Worm (Caenorhabditis elegans) whole organism, L2 larva: ENCODE measurements around the gene otpl-8.

Experiments
- F13H6.1 ChIP-seq: sonication (generic microtip); optimal IDR thresholded peaks from 2 replicates; lab custom pipeline; 2016; ENCODE audit warnings: missing genetic modification characterization, missing compliant biosample characterization
- R02D3.7 ChIP-seq: fragments of 150-350 bp; optimal IDR thresholded peaks from 2 replicates; lab custom pipeline; 2014; ENCODE audit warnings: missing biosample characterization, missing genetic modification characterization
- Y55F3AM.14 ChIP-seq: fragments of 200-800 bp; sonication (Bioruptor generic); optimal IDR thresholded peaks from 2 replicates; lab custom pipeline; 2018; ENCODE audit warnings: mild to moderate bottlenecking, missing genetic modification characterization, missing compliant biosample characterization
- ZK546.5 ChIP-seq: sonication (generic microtip); optimal IDR thresholded peaks from 2 replicates; lab custom pipeline; 2017; ENCODE audit warnings: missing biosample characterization, missing genetic modification characterization
- alr-1 ChIP-seq: fragments of 150-350 bp; optimal IDR thresholded peaks from 2 replicates; lab custom pipeline; 2014; ENCODE audit warnings: missing biosample characterization, missing genetic modification characterization
- aly-2 ChIP-seq: fragments of 150-350 bp; optimal IDR thresholded peaks from 2 replicates; lab custom pipeline; 2014; ENCODE audit warnings: missing biosample characterization, missing genetic modification characterization
- ceh-82 ChIP-seq: fragments of 150-350 bp; optimal IDR thresholded peaks from 2 replicates; lab custom pipeline; 2014; ENCODE audit warnings: missing biosample characterization, missing genetic modification characterization
- crh-2 ChIP-seq: sonication (generic microtip); optimal IDR thresholded peaks from 2 replicates; lab custom pipeline; 2017; ENCODE audit warnings: missing biosample characterization, missing genetic modification characterization
- dmd-4 ChIP-seq: sonication (generic microtip); optimal IDR thresholded peaks from 2 replicates; lab custom pipeline; 2017; ENCODE audit warnings: missing biosample characterization, missing genetic modification characterization
- egl-27 ChIP-seq: sonication (generic microtip); optimal IDR thresholded peaks from 3 replicates; lab custom pipeline; 2017; ENCODE audit warnings: missing biosample characterization, missing genetic modification reagents, missing genetic modification characterization
- elt-1 ChIP-seq: fragments of 150-350 bp; optimal IDR thresholded peaks from 2 replicates; lab custom pipeline; 2014; ENCODE audit warnings: missing biosample characterization, missing genetic modification characterization
- elt-3 ChIP-seq: sonication (generic microtip); optimal IDR thresholded peaks from 2 replicates; lab custom pipeline; 2017; ENCODE audit warnings: missing biosample characterization, missing genetic modification characterization
- fos-1 ChIP-seq: fragments of 150-350 bp; optimal IDR thresholded peaks from 2 replicates; lab custom pipeline; 2014; ENCODE audit warnings: missing biosample characterization, missing genetic modification characterization
- gmeb-1 ChIP-seq: fragments of 150-350 bp; optimal IDR thresholded peaks from 2 replicates; lab custom pipeline; 2014; ENCODE audit warnings: missing biosample characterization, missing genetic modification characterization
- lin-11 ChIP-seq: fragments of 150-350 bp; sonication (generic microtip); optimal IDR thresholded peaks from 2 replicates; lab custom pipeline; 2014; ENCODE audit warnings: missing biosample characterization, missing genetic modification characterization, inconsistent platforms, mixed read lengths
- lin-13 ChIP-seq: fragments of 150-350 bp; optimal IDR thresholded peaks from 2 replicates; lab custom pipeline; 2014; ENCODE audit warnings: missing biosample characterization, missing genetic modification reagents, missing genetic modification characterization
- lsy-2 ChIP-seq, 2 experiments: fragments of 150-350 bp in 1 of 2; sonication (generic microtip) in 1 of 2; optimal IDR thresholded peaks; 2 replicates each; lab custom pipeline; 2014 to 2017; ENCODE audit warnings: missing biosample characterization in 2 of 2, missing genetic modification characterization in 2 of 2
- mbf-1 ChIP-seq: sonication (generic microtip); optimal IDR thresholded peaks from 2 replicates; lab custom pipeline; 2017; ENCODE audit warnings: missing biosample characterization, missing genetic modification characterization
- mdl-1 ChIP-seq, 2 experiments: fragments of 150-350 bp in 1 of 2; sonication (generic microtip) in 1 of 2; optimal IDR thresholded peaks; 2 replicates each; lab custom pipeline; 2017; ENCODE audit warnings: missing biosample characterization in 2 of 2, missing genetic modification characterization in 2 of 2
- nhr-10 ChIP-seq: sonication (generic microtip); optimal IDR thresholded peaks from 2 replicates; lab custom pipeline; 2017; ENCODE audit warnings: missing biosample characterization, missing genetic modification characterization
- nhr-11 ChIP-seq: fragments of 150-350 bp; optimal IDR thresholded peaks from 2 replicates; lab custom pipeline; 2014; ENCODE audit warnings: missing biosample characterization, missing genetic modification characterization
- nhr-129 ChIP-seq: fragments of 150-350 bp; optimal IDR thresholded peaks from 2 replicates; lab custom pipeline; 2014; ENCODE audit warnings: missing biosample characterization, missing genetic modification characterization
- nhr-21 ChIP-seq: fragments of 150-350 bp; optimal IDR thresholded peaks from 2 replicates; lab custom pipeline; 2014; ENCODE audit warnings: missing biosample characterization, missing genetic modification characterization
- nhr-237 ChIP-seq: fragments of 150-350 bp; optimal IDR thresholded peaks from 2 replicates; lab custom pipeline; 2014; ENCODE audit warnings: missing biosample characterization, missing genetic modification characterization
- nhr-25 ChIP-seq: fragments of 150-350 bp; sonication (generic microtip); optimal IDR thresholded peaks from 3 replicates; lab custom pipeline; 2014; ENCODE audit warnings: missing biosample characterization, missing genetic modification characterization
- nhr-6 ChIP-seq: fragments of 150-350 bp; optimal IDR thresholded peaks from 2 replicates; lab custom pipeline; 2014; ENCODE audit warnings: missing biosample characterization, missing genetic modification characterization
- nhr-77 ChIP-seq: fragments of 150-350 bp; optimal IDR thresholded peaks from 2 replicates; lab custom pipeline; 2014; ENCODE audit warnings: missing biosample characterization, missing genetic modification characterization
- sem-4 ChIP-seq: fragments of 150-350 bp; optimal IDR thresholded peaks from 2 replicates; lab custom pipeline; 2014; ENCODE audit warnings: missing biosample characterization, missing genetic modification reagents, missing genetic modification characterization
- skn-1 ChIP-seq: sonication (generic microtip); optimal IDR thresholded peaks from 2 replicates; lab custom pipeline; 2017; ENCODE audit warnings: missing biosample characterization, missing genetic modification characterization
- sma-3 ChIP-seq: sonication (generic microtip); optimal IDR thresholded peaks from 2 replicates; lab custom pipeline; 2016; ENCODE audit warnings: missing genetic modification reagents, missing genetic modification characterization, missing compliant biosample characterization
- sma-9 ChIP-seq, 2 experiments: fragments of 150-350 bp in 1 of 2; sonication (generic microtip) in 1 of 2; optimal IDR thresholded peaks; 2 replicates each; lab custom pipeline; 2014 to 2016; ENCODE audit warnings: missing genetic modification characterization in 2 of 2, mild to moderate bottlenecking in 1 of 2, missing biosample characterization in 1 of 2, missing compliant biosample characterization in 1 of 2, missing genetic modification reagents in 1 of 2, moderate library complexity in 1 of 2
- snpc-4 ChIP-seq: fragments of 150-350 bp; optimal IDR thresholded peaks from 2 replicates; lab custom pipeline; 2014; ENCODE audit warnings: missing biosample characterization, missing genetic modification characterization
- unc-55 ChIP-seq: fragments of 150-350 bp; sonication (generic microtip); optimal IDR thresholded peaks from 3 replicates; lab custom pipeline; 2014; ENCODE audit warnings: missing biosample characterization, missing genetic modification reagents, missing genetic modification characterization
- zag-1 ChIP-seq: fragments of 150-350 bp; optimal IDR thresholded peaks from 2 replicates; lab custom pipeline; 2014; ENCODE audit warnings: missing biosample characterization, missing genetic modification characterization
- ztf-1 ChIP-seq: fragments of 200-800 bp; sonication (Bioruptor generic); conservative IDR thresholded peaks from 2 replicates; pipeline ENCODE4 v1.3.6; 2022; ENCODE audit warnings: missing genetic modification characterization, missing compliant biosample characterization
- ztf-11 ChIP-seq: sonication (generic microtip); optimal IDR thresholded peaks from 2 replicates; lab custom pipeline; 2017; ENCODE audit warnings: missing biosample characterization, missing genetic modification characterization

otpl-8 gene

ce11 chrX:12256594-12257048, 14.1 kb downstream of the otpl-8 start, which contains the start of gene E01G6.2:
Gene E01G6.2 (plus strand): TSS chrX:12256644.
- TF ChIP-seq sem-4 (no peak), mbf-1 (tag; lab: Kevin White, UChicago) (no peak), ztf-1 (GFP tag; lab: Robert Waterston, UW) (no peak), nhr-237 (tag; lab: Kevin White, UChicago) (no peak), snpc-4 (tag; lab: Kevin White, UChicago) (no peak), nhr-11 (no peak), alr-1 (tag; lab: Kevin White, UChicago) (no peak), lin-13 (GFP tag; lab: Kevin White, UChicago) (no peak), dmd-4 (tag; lab: Kevin White, UChicago) (no peak), mdl-1 (tag; optimal IDR thresholded peaks at IDR 0.05; lab: Kevin White, UChicago) (no peak)
- TF ChIP-seq, all 48 proteins: peak for 0

- TF ChIP-seq nhr-129 (tag; lab: Kevin White, UChicago) (no peak), ZK546.5 (tag; lab: Kevin White, UChicago) (no peak), crh-2 (tag; lab: Kevin White, UChicago) (no peak)
Measured at ce11 chrX:12252189-12252588, 18.6 kb downstream of the otpl-8 start.

ce11 chrX:12248140-12248539, 22.6 kb downstream of the otpl-8 start:
- TF ChIP-seq gmeb-1 (tag; lab: Kevin White, UChicago) (no peak), ZK546.5 (tag; lab: Kevin White, UChicago) (no peak), elt-1 (tag; lab: Kevin White, UChicago) (no peak), snpc-4 (tag; lab: Kevin White, UChicago) (no peak), ztf-1 (GFP tag; lab: Robert Waterston, UW) (no peak), lsy-2 (tag; optimal IDR thresholded peaks at IDR 0.05; lab: Kevin White, UChicago) (no peak), lin-13 (GFP tag; lab: Kevin White, UChicago) (no peak), sma-3 (GFP tag; lab: Kevin White, UChicago) (no peak)

- TF ChIP-seq gmeb-1 (tag; lab: Kevin White, UChicago) (no peak), unc-55 (GFP tag; lab: Kevin White, UChicago) (no peak), ceh-82 (tag; lab: Kevin White, UChicago) (no peak), elt-3 (tag; lab: Kevin White, UChicago) (no peak), nhr-129 (tag; lab: Kevin White, UChicago) (no peak), elt-1 (tag; lab: Kevin White, UChicago) (no peak)
Measured at ce11 chrX:12242902-12243301, 27.8 kb downstream of the otpl-8 start.

ce11 chrX:12241457-12241856, 29.3 kb downstream of the otpl-8 start, which contains the start of gene cest-3:
Gene cest-3 (plus strand): TSS chrX:12241646.
- no peak for TF ChIP-seq aly-2
- TF ChIP-seq fos-1, result peak; percentile 13
- peak; percentile 7 for TF ChIP-seq sma-9 (GFP tag; optimal IDR thresholded peaks at IDR 0.05; lab: Kevin White, UChicago)
- no peak for TF ChIP-seq sma-9 (tag; optimal IDR thresholded peaks at IDR 0.05; lab: Kevin White, UChicago)

ce11 chrX:12235388-12235787, 35.4 kb downstream of the otpl-8 start, which contains the start of gene C23H4.6:
Gene C23H4.6 (plus strand): TSS chrX:12235606.
- TF ChIP-seq skn-1 (tag; lab: Kevin White, UChicago), result no peak
- TF ChIP-seq nhr-10 (tag; lab: Kevin White, UChicago), result no peak
- TF ChIP-seq nhr-25 (tag; lab: Kevin White, UChicago), result no peak
- TF ChIP-seq egl-27 (tag; lab: Kevin White, UChicago), result no peak
- no peak for TF ChIP-seq R02D3.7 (tag; lab: Kevin White, UChicago)
- no peak for TF ChIP-seq ztf-11
- no peak for TF ChIP-seq Y55F3AM.14 (GFP tag; lab: Kevin White, UChicago)
- TF ChIP-seq nhr-21 (tag; lab: Kevin White, UChicago), result no peak
- TF ChIP-seq ZK546.5 (tag; lab: Kevin White, UChicago), result no peak
- no peak for TF ChIP-seq aly-2
- TF ChIP-seq nhr-77 (tag; lab: Kevin White, UChicago), result no peak
- TF ChIP-seq snpc-4 (tag; lab: Kevin White, UChicago), result no peak
- no peak for TF ChIP-seq zag-1 (tag; lab: Kevin White, UChicago)
- no peak for TF ChIP-seq F13H6.1
- no peak for TF ChIP-seq elt-1 (tag; lab: Kevin White, UChicago)
- no peak for TF ChIP-seq nhr-6
- no peak for TF ChIP-seq lin-11 (tag; lab: Kevin White, UChicago)
